Worm (Caenorhabditis elegans) whole organism, midembryonic: ENCODE data around the gene best-6.

Experiments used
- T22C8.4 ChIP-seq: fragments of 200-800 bp; sonication (Bioruptor generic); IDR thresholded peaks from 2 replicates; pipeline ENCODE4 v1.3.6; 2022; ENCODE audit warnings: missing genetic modification characterization, missing compliant biosample characterization
- cog-1 ChIP-seq: sonication (generic microtip); optimal IDR thresholded peaks from 2 replicates; lab custom pipeline; 2016; ENCODE audit warnings: missing genetic modification characterization, missing compliant biosample characterization
- flt-1 ChIP-seq: fragments of 200-800 bp; sonication (Bioruptor generic); IDR thresholded peaks from 2 replicates; pipeline ENCODE4 v1.3.6; 2022; ENCODE audit warnings: missing genetic modification characterization, missing compliant biosample characterization
- klf-2 ChIP-seq: fragments of 200-800 bp; sonication (Bioruptor generic); conservative IDR thresholded peaks from 2 replicates; pipeline ENCODE4 v1.3.6; 2022; ENCODE audit warnings: missing genetic modification reagents, missing genetic modification characterization, missing compliant biosample characterization
- med-1 ChIP-seq: sonication (generic microtip); optimal IDR thresholded peaks from 2 replicates; lab custom pipeline; 2017; ENCODE audit warnings: missing genetic modification characterization, mild to moderate bottlenecking, missing compliant biosample characterization, antibody characterized with exemption, missing genetic modification reagents; ENCODE audit not compliant: insufficient read depth
- ref-1 ChIP-seq: fragments of 200-800 bp; sonication (Bioruptor generic); conservative IDR thresholded peaks from 2 replicates; pipeline ENCODE4 v1.3.6; 2022; ENCODE audit warnings: missing genetic modification reagents, missing genetic modification characterization, missing compliant biosample characterization
- tab-1 ChIP-seq: fragments of 200-800 bp; sonication (Bioruptor generic); IDR thresholded peaks from 2 replicates; pipeline ENCODE4 v1.3.6; 2022; ENCODE audit warnings: missing genetic modification characterization, missing compliant biosample characterization
- ztf-23 ChIP-seq: fragments of 200-800 bp; sonication (Bioruptor generic); IDR thresholded peaks from 2 replicates; pipeline ENCODE4 v1.3.6; 2022; ENCODE audit warnings: missing genetic modification reagents, missing genetic modification characterization, missing compliant biosample characterization
- ztf-29 ChIP-seq: fragments of 200-800 bp; sonication (Bioruptor generic); IDR thresholded peaks from 2 replicates; pipeline ENCODE4 v1.3.6; 2022; ENCODE audit warnings: missing genetic modification reagents, missing genetic modification characterization, missing compliant biosample characterization

Gene best-6

DNA sequence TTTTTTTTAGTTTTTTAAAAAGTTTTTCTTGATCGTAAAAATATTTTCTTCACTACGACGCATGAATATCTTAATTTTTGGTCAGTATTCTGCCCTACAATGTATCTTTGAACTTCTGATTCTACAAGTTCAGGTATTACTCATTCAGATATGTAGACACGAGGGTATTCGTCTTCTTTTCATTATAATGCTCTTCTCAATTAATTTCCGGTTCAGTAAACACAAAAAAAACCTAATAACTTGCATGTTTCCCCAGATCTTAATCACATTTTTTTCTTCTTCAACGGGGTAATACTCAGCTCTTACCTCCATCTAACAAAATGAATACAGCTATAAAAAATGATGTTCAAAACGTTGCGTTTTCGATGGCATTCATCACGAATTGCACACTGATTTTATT lies 36.8 kb downstream of the best-6 start, which contains the start of gene str-162:
Gene str-162, plus strand, starts transcription at position 301 of the 400 bp plus-strand sequence.
- TF ChIP-seq med-1: no peak
- no peak for TF ChIP-seq ztf-29 (GFP tag; lab: Robert Waterston, UW)
- TF ChIP-seq cog-1: no peak
- no peak for TF ChIP-seq tab-1 (GFP tag; lab: Robert Waterston, UW)
- TF ChIP-seq klf-2 (GFP tag; lab: Robert Waterston, UW): no peak
- TF ChIP-seq flt-1 (GFP tag; lab: Robert Waterston, UW): no peak
- TF ChIP-seq ztf-23: no peak
- no peak for TF ChIP-seq T22C8.4 (GFP tag; lab: Robert Waterston, UW)
- no peak for TF ChIP-seq ref-1 (GFP tag; lab: Robert Waterston, UW)

DNA sequence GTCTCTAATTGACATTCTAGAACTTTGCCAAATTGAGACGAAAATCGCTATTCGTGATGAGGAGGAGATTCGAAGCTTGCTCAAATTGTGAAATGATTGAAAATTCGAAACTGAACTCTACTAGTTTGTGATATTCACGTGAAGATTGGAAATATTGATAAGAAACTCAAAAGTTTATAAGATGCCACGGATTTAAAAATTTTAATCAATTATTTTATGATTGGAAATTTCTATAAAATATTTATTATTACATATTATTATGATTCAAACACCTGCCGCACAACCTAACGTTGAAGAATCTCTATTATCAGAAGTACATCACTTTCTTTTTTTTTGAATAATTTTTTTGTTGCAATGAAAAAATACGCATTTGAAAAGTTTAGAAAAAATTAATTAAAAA lies 40.3 kb downstream of the best-6 start, which contains the start of gene E03H12.7:
Gene E03H12.7, minus strand, starts transcription at position 101 of the 400 bp plus-strand sequence.
- TF ChIP-seq med-1 (no peak), T22C8.4 (GFP tag; lab: Robert Waterston, UW) (no peak)

DNA sequence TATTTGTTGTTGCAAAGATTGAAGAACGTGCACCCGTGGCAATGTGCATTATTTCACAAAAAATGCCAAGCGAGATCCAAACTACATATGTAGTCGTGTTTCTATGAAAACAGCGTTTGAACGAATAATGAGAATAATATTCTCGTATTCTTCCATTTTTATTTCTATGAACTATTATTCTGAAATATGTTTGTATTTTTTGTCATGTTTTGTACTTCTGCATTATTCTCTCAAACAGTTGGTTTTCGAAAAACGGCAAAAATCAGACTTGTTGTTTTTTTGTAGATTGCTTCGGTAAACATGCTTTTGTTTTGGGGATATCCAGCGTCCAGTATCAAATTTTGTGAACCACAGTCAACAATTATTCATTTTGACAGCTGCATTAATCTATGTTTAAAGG lies 42.6 kb downstream of the best-6 start, which contains the start of gene clec-177:
Gene clec-177, plus strand, starts transcription at position 301 of the 400 bp plus-strand sequence.
- TF ChIP-seq flt-1 (GFP tag; lab: Robert Waterston, UW): no peak
- TF ChIP-seq med-1: no peak

DNA sequence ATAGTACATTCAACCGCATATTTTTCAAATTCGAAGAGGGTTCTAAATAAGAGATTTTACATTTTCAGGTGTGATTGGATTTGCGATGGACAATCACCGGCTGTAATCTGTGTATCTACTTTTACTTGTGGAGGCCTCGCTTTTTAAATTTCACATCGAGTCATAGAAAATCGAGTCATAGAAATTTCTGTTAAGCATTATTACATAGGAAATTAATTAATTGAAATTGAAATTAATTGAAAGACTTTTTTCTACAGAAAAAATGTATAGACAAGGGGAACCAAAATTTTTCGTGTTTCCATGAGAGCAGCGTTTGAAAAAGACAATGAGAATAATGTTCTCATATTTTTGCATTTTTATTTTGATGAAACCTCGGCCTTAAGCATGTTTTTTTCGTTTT lies 45.1 kb downstream of the best-6 start, which contains the start of gene clec-176:
Gene clec-176, plus strand, starts transcription at position 301 of the 400 bp plus-strand sequence.
- TF ChIP-seq med-1 (no peak), T22C8.4 (GFP tag; lab: Robert Waterston, UW) (no peak), ztf-29 (GFP tag; lab: Robert Waterston, UW) (no peak), tab-1 (GFP tag; lab: Robert Waterston, UW) (no peak), ref-1 (GFP tag; lab: Robert Waterston, UW) (no peak), cog-1 (no peak), klf-2 (GFP tag; lab: Robert Waterston, UW) (no peak), ztf-23 (no peak), flt-1 (GFP tag; lab: Robert Waterston, UW) (no peak)

DNA sequence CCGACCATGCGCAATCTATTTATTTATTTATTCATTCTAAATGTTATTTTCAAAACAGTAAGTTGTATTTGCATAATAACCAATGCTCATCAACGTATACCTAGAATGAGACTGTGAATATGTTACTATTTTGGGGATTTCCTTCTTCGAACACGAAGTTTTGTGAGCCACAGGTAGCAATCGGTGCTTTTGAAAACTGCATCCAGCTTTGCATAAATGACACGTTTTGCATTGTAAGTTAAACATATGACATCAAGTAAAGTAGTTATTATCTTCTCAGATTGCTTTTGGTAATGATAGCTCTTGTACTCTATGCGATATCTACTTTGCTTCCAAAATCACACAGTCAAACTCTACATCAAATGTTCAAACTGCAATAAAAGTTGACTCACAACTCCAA lies 46.4 kb downstream of the best-6 start, which contains the start of gene E03H12.4:
Gene E03H12.4, plus strand, starts transcription at position 120 of the 400 bp plus-strand sequence.
- no peak for TF ChIP-seq tab-1 (GFP tag; lab: Robert Waterston, UW)
- TF ChIP-seq ztf-23: no peak
- TF ChIP-seq cog-1: no peak
- no peak for TF ChIP-seq ztf-29 (GFP tag; lab: Robert Waterston, UW)
- no peak for TF ChIP-seq ref-1 (GFP tag; lab: Robert Waterston, UW)
- TF ChIP-seq T22C8.4 (GFP tag; lab: Robert Waterston, UW): no peak
- no peak for TF ChIP-seq med-1
- TF ChIP-seq klf-2 (GFP tag; lab: Robert Waterston, UW): no peak
- TF ChIP-seq flt-1 (GFP tag; lab: Robert Waterston, UW): no peak

DNA sequence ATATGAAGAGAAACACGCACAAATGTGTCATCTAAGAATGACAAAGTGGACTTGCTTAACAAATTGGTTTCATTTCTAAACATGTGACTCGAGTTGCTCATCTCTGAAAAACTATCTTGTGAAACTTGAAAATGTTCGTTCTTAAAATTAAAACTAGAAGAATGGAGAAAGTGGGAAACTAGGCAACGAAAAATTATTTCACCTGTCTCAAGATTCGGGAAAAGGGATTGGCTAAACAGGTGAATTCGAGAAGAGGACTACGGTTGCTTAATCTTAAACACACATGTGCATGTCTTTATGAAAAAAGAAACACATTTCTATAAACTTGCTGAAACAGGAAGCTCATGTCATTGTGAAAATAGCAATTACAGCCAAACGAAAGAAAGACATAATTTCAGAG lies 47.9 kb downstream of the best-6 start, which contains the start of gene srz-24:
Gene srz-24, minus strand, starts transcription at position 101 of the 400 bp plus-strand sequence.
- TF ChIP-seq klf-2 (GFP tag; lab: Robert Waterston, UW) (no peak), T22C8.4 (GFP tag; lab: Robert Waterston, UW) (no peak), ref-1 (GFP tag; lab: Robert Waterston, UW) (no peak), ztf-23 (no peak), ztf-29 (GFP tag; lab: Robert Waterston, UW) (no peak), flt-1 (GFP tag; lab: Robert Waterston, UW) (no peak), med-1 (no peak), cog-1 (no peak), tab-1 (GFP tag; lab: Robert Waterston, UW) (no peak)

DNA sequence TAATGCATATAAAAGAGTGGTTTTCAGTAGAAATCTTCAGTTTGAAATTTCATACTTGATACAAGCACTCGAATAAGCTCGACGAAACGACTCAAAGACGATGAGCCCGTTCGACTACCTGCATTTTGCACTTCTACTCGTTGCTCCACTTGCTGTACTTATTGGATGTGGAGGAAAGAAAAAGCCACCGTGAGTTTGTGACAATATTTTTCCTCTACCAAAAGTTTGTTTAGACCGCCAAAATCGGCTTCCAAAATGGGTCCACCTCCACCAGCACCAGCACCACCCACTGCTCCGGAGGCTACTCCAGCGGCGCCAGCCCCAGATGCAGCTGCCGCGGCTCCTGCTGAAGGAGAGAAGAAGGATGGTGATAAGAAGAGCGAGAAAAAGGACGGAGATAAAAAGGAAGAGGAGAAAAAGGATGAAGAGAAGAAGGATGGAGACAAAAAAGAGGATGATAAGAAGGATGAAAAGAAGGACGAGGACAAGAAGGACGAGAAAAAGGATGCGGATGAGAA lies 51.6 kb downstream of the best-6 start, which contains the start of gene E03H12.5:
Gene E03H12.5, plus strand, starts transcription at position 51 of the 518 bp plus-strand sequence.
- TF ChIP-seq tab-1 (GFP tag; lab: Robert Waterston, UW): no peak
- no peak for TF ChIP-seq ztf-23
- no peak for TF ChIP-seq ref-1 (GFP tag; lab: Robert Waterston, UW)
- no peak for TF ChIP-seq flt-1 (GFP tag; lab: Robert Waterston, UW)
- no peak for TF ChIP-seq ztf-29 (GFP tag; lab: Robert Waterston, UW)
- no peak for TF ChIP-seq cog-1
- no peak for TF ChIP-seq med-1
- TF ChIP-seq T22C8.4 (GFP tag; lab: Robert Waterston, UW): no peak
- TF ChIP-seq klf-2 (GFP tag; lab: Robert Waterston, UW): no peak
